Worm (Caenorhabditis elegans) whole organism, young adult: Measurements from ENCODE around the gene W05B10.3.

ENCODE experiments used
- C06A6.2 ChIP-seq: fragments of 200-800 bp; sonication (Bioruptor generic); conservative IDR thresholded peaks from 2 replicates; pipeline ENCODE4 v1.3.6; 2022; ENCODE audit warnings: missing genetic modification characterization, missing compliant biosample characterization
- F23B12.7 ChIP-seq: sonication (generic microtip); optimal IDR thresholded peaks from 2 replicates; lab custom pipeline; 2017; ENCODE audit warnings: missing genetic modification characterization, mild to moderate bottlenecking, missing compliant biosample characterization, antibody characterized with exemption, moderate library complexity; ENCODE audit not compliant: insufficient read depth
- F33H1.4 ChIP-seq: fragments of 200-800 bp; sonication (Bioruptor generic); IDR thresholded peaks from 2 replicates; pipeline ENCODE4 v1.3.6; 2022; ENCODE audit warnings: missing genetic modification reagents, missing genetic modification characterization, missing compliant biosample characterization
- F49E8.2 ChIP-seq: sonication (generic microtip); optimal IDR thresholded peaks from 3 replicates; lab custom pipeline; 2017; ENCODE audit warnings: missing genetic modification characterization, mild to moderate bottlenecking, missing compliant biosample characterization, antibody characterized with exemption, moderate library complexity; ENCODE audit not compliant: insufficient read depth
- F57C9.4 ChIP-seq: sonication (generic microtip); optimal IDR thresholded peaks from 2 replicates; lab custom pipeline; 2017; ENCODE audit warnings: mild to moderate bottlenecking, missing genetic modification characterization, missing compliant biosample characterization
- K12H6.12 ChIP-seq: fragments of 200-800 bp; sonication (Bioruptor generic); optimal IDR thresholded peaks from 2 replicates; lab custom pipeline; 2018; ENCODE audit warnings: mild to moderate bottlenecking, missing genetic modification characterization, missing compliant biosample characterization
- T26A5.8 ChIP-seq: sonication (generic microtip); optimal IDR thresholded peaks from 2 replicates; lab custom pipeline; 2016; ENCODE audit warnings: missing genetic modification characterization, missing compliant biosample characterization
- Y53F4B.3 ChIP-seq: fragments of 200-800 bp; sonication (Bioruptor generic); IDR thresholded peaks from 2 replicates; pipeline ENCODE4 v1.3.6; 2022; ENCODE audit warnings: missing genetic modification reagents, missing genetic modification characterization, missing compliant biosample characterization
- Y53G8AR.9 ChIP-seq: fragments of 200-800 bp; sonication (Bioruptor generic); conservative IDR thresholded peaks from 2 replicates; pipeline ENCODE4 v1.3.6; 2022; ENCODE audit warnings: missing genetic modification reagents, missing genetic modification characterization, missing compliant biosample characterization
- Y67H2A.10 ChIP-seq: fragments of 200-800 bp; sonication (Bioruptor generic); conservative IDR thresholded peaks from 2 replicates; pipeline ENCODE4 v1.3.6; 2022; ENCODE audit warnings: missing genetic modification reagents, missing genetic modification characterization, missing compliant biosample characterization
- Y79H2A.3 ChIP-seq: fragments of 200-800 bp; sonication (Bioruptor generic); conservative IDR thresholded peaks from 2 replicates; pipeline ENCODE4 v1.3.6; 2022; ENCODE audit warnings: missing genetic modification reagents, missing genetic modification characterization, missing compliant biosample characterization
- ZK185.1 ChIP-seq: sonication (generic microtip); optimal IDR thresholded peaks from 2 replicates; lab custom pipeline; 2016; ENCODE audit warnings: mild to moderate bottlenecking, missing genetic modification characterization, missing compliant biosample characterization; ENCODE audit not compliant: poor library complexity, severe bottlenecking
- athp-1 ChIP-seq: sonication (generic microtip); optimal IDR thresholded peaks from 2 replicates; lab custom pipeline; 2017; ENCODE audit warnings: mild to moderate bottlenecking, missing genetic modification characterization, missing compliant biosample characterization
- bed-2 ChIP-seq: fragments of 200-800 bp; sonication (Bioruptor generic); IDR thresholded peaks from 2 replicates; pipeline ENCODE4 v1.3.6; 2022; ENCODE audit warnings: missing genetic modification reagents, missing genetic modification characterization, missing compliant biosample characterization
- ceh-27 ChIP-seq: fragments of 200-800 bp; sonication (Bioruptor generic); optimal IDR thresholded peaks from 2 replicates; lab custom pipeline; 2018; ENCODE audit warnings: mild to moderate bottlenecking, missing genetic modification characterization, moderate library complexity, missing compliant biosample characterization
- ceh-40 ChIP-seq: fragments of 200-800 bp; sonication (Bioruptor generic); IDR thresholded peaks from 2 replicates; pipeline ENCODE4 v1.3.6; 2022; ENCODE audit warnings: missing genetic modification characterization, missing compliant biosample characterization
- die-1 ChIP-seq: sonication (generic microtip); optimal IDR thresholded peaks from 2 replicates; lab custom pipeline; 2016; ENCODE audit warnings: missing genotype, mild to moderate bottlenecking, missing genetic modification characterization, missing compliant biosample characterization
- dpff-1 ChIP-seq: sonication (generic microtip); optimal IDR thresholded peaks from 2 replicates; lab custom pipeline; 2017; ENCODE audit warnings: mild to moderate bottlenecking, missing genetic modification characterization, missing compliant biosample characterization
- egl-44 ChIP-seq: fragments of 200-800 bp; sonication (Bioruptor generic); IDR thresholded peaks from 2 replicates; pipeline ENCODE4 v1.3.6; 2022; ENCODE audit warnings: missing genetic modification reagents, missing genetic modification characterization, missing compliant biosample characterization
- ekl-4 ChIP-seq: fragments of 200-800 bp; sonication (Bioruptor generic); IDR thresholded peaks from 2 replicates; pipeline ENCODE4 v1.3.6; 2022; ENCODE audit warnings: missing genetic modification reagents, missing genetic modification characterization, missing compliant biosample characterization
- hlh-12 ChIP-seq: sonication (generic microtip); optimal IDR thresholded peaks from 2 replicates; lab custom pipeline; 2016; ENCODE audit warnings: missing genetic modification characterization, missing compliant biosample characterization
- hmg-20 ChIP-seq: fragments of 200-800 bp; sonication (Bioruptor generic); IDR thresholded peaks from 2 replicates; pipeline ENCODE4 v1.3.6; 2022; ENCODE audit warnings: missing genetic modification reagents, missing genetic modification characterization, missing compliant biosample characterization
- lag-1 ChIP-seq: fragments of 200-800 bp; sonication (Bioruptor generic); IDR thresholded peaks from 2 replicates; pipeline ENCODE4 v1.3.6; 2022; ENCODE audit warnings: missing genetic modification reagents, missing genetic modification characterization, missing compliant biosample characterization
- lin-26 ChIP-seq: fragments of 200-800 bp; sonication (Bioruptor generic); IDR thresholded peaks from 2 replicates; pipeline ENCODE4 v1.3.6; 2022; ENCODE audit warnings: missing genetic modification reagents, missing genetic modification characterization, missing compliant biosample characterization
- lin-40 ChIP-seq: sonication (generic microtip); optimal IDR thresholded peaks from 2 replicates; lab custom pipeline; 2016; ENCODE audit warnings: missing genetic modification characterization, mild to moderate bottlenecking, missing compliant biosample characterization, missing genotype, missing genetic modification reagents
- madf-3 ChIP-seq: fragments of 200-800 bp; sonication (Bioruptor generic); IDR thresholded peaks from 2 replicates; pipeline ENCODE4 v1.3.6; 2022; ENCODE audit warnings: missing genetic modification reagents, missing genetic modification characterization, missing compliant biosample characterization
- mcd-1 ChIP-seq: fragments of 200-800 bp; sonication (Bioruptor generic); IDR thresholded peaks from 2 replicates; pipeline ENCODE4 v1.3.6; 2022; ENCODE audit warnings: missing genetic modification reagents, missing genetic modification characterization, missing compliant biosample characterization
- mxl-1 ChIP-seq: sonication (generic microtip); optimal IDR thresholded peaks from 2 replicates; lab custom pipeline; 2016; ENCODE audit warnings: missing genetic modification characterization, missing compliant biosample characterization
- nfyb-1 ChIP-seq: fragments of 200-800 bp; sonication (Bioruptor generic); IDR thresholded peaks from 2 replicates; pipeline ENCODE4 v1.3.6; 2022; ENCODE audit warnings: missing genetic modification reagents, missing genetic modification characterization, missing compliant biosample characterization
- nhr-179 ChIP-seq: sonication (generic microtip); optimal IDR thresholded peaks from 2 replicates; lab custom pipeline; 2016; ENCODE audit warnings: mild to moderate bottlenecking, missing genetic modification characterization, missing compliant biosample characterization
- nhr-80 ChIP-seq: sonication (generic microtip); optimal IDR thresholded peaks from 2 replicates; lab custom pipeline; 2016; ENCODE audit warnings: missing genetic modification characterization, missing compliant biosample characterization
- nhr-90 ChIP-seq: sonication (generic microtip); optimal IDR thresholded peaks from 2 replicates; lab custom pipeline; 2016; ENCODE audit warnings: missing genotype, mild to moderate bottlenecking, missing genetic modification characterization, missing compliant biosample characterization
- repo-1 ChIP-seq: sonication (generic microtip); optimal IDR thresholded peaks from 2 replicates; lab custom pipeline; 2017; ENCODE audit warnings: mild to moderate bottlenecking, missing genetic modification characterization, missing compliant biosample characterization
- rpc-1 ChIP-seq, 2 experiments: fragments of 150-350 bp in 1 of 2; sonication (generic microtip) in 1 of 2; optimal IDR thresholded peaks; 2 replicates each; lab custom pipeline; 2014 to 2018; ENCODE audit warnings: missing biosample characterization in 1 of 2, missing genetic modification characterization in 1 of 2, missing genetic modification reagents in 1 of 2, missing genotype in 1 of 2
- sdz-38 ChIP-seq: sonication (generic microtip); optimal IDR thresholded peaks from 2 replicates; lab custom pipeline; 2016; ENCODE audit warnings: missing genotype, missing genetic modification characterization, missing compliant biosample characterization
- sea-2 ChIP-seq: fragments of 200-800 bp; sonication (Bioruptor generic); IDR thresholded peaks from 2 replicates; pipeline ENCODE4 v1.3.6; 2022; ENCODE audit warnings: missing genetic modification characterization, missing compliant biosample characterization
- snpc-1.1 ChIP-seq: sonication (generic microtip); optimal IDR thresholded peaks from 2 replicates; lab custom pipeline; 2017; ENCODE audit warnings: missing genetic modification characterization, mild to moderate bottlenecking, missing compliant biosample characterization, antibody characterized with exemption, moderate library complexity, missing genotype, missing genetic modification reagents; ENCODE audit not compliant: insufficient read depth
- snpc-1.3 ChIP-seq: sonication (generic microtip); optimal IDR thresholded peaks from 2 replicates; lab custom pipeline; 2017; ENCODE audit warnings: missing genetic modification characterization, mild to moderate bottlenecking, missing compliant biosample characterization, antibody characterized with exemption, moderate library complexity, missing genotype, missing genetic modification reagents; ENCODE audit not compliant: insufficient read depth
- snpc-4 ChIP-seq, 5 experiments: fragments of 150-350 bp in 1 of 5; sonication (generic microtip) in 4 of 5; optimal IDR thresholded peaks; 2 replicates each; lab custom pipeline; 2014 to 2018; ENCODE audit warnings: missing genetic modification characterization in 5 of 5, missing biosample characterization in 3 of 5, antibody characterized with exemption in 2 of 5, mild to moderate bottlenecking in 2 of 5, missing compliant biosample characterization in 2 of 5, missing genotype in 2 of 5, moderate library complexity in 2 of 5, missing genetic modification reagents in 1 of 5
- sptf-2 ChIP-seq: fragments of 200-800 bp; sonication (Bioruptor generic); optimal IDR thresholded peaks from 2 replicates; lab custom pipeline; 2018; ENCODE audit warnings: mild to moderate bottlenecking, missing genetic modification characterization, missing compliant biosample characterization
- tbp1 ChIP-seq: fragments of 200-800 bp; sonication (Bioruptor generic); optimal IDR thresholded peaks from 2 replicates; lab custom pipeline; 2018; ENCODE audit warnings: mild to moderate bottlenecking, missing genetic modification characterization, missing compliant biosample characterization
- tlf-1 ChIP-seq: fragments of 200-800 bp; sonication (Bioruptor generic); optimal IDR thresholded peaks from 2 replicates; lab custom pipeline; 2018; ENCODE audit warnings: mild to moderate bottlenecking, missing genetic modification characterization, missing compliant biosample characterization
- zim-3 ChIP-seq: sonication (generic microtip); optimal IDR thresholded peaks from 2 replicates; lab custom pipeline; 2017; ENCODE audit warnings: mild to moderate bottlenecking, missing genetic modification characterization, moderate library complexity, missing compliant biosample characterization
- ztf-18 ChIP-seq: sonication (generic microtip); optimal IDR thresholded peaks from 2 replicates; lab custom pipeline; 2016; ENCODE audit warnings: missing genotype, mild to moderate bottlenecking, missing genetic modification characterization, missing compliant biosample characterization
- ztf-28 ChIP-seq: fragments of 200-800 bp; sonication (Bioruptor generic); IDR thresholded peaks from 2 replicates; pipeline ENCODE4 v1.3.6; 2022; ENCODE audit warnings: missing genetic modification reagents, missing genetic modification characterization, missing compliant biosample characterization
- ztf-6 ChIP-seq: fragments of 200-800 bp; sonication (Bioruptor generic); IDR thresholded peaks from 2 replicates; pipeline ENCODE4 v1.3.6; 2022; ENCODE audit warnings: missing genetic modification reagents, missing genetic modification characterization, missing compliant biosample characterization

W05B10.3 gene

ce11 chrV:12695155-12695554 lies 33.6 kb upstream of the W05B10.3 start, which contains the start of gene parn-1:
TSS of gene parn-1 (minus strand) at chrV:12695255.
- TF ChIP-seq nfyb-1 (GFP tag; lab: Robert Waterston, UW), result no peak
- TF ChIP-seq hlh-12 (tag; lab: Kevin White, UChicago), result no peak
- TF ChIP-seq ztf-6 (GFP tag; lab: Robert Waterston, UW), result no peak
- no peak for TF ChIP-seq bed-2 (GFP tag; lab: Robert Waterston, UW)
- TF ChIP-seq Y79H2A.3 (GFP tag; lab: Robert Waterston, UW), result no peak
- TF ChIP-seq, all 124 proteins: peak for 0

ce11 chrV:12683205-12683604 lies 21.7 kb upstream of the W05B10.3 start:
- TF ChIP-seq sptf-2 (GFP tag; lab: Kevin White, UChicago) (no peak), lin-26 (GFP tag; lab: Robert Waterston, UW) (no peak; the same call in 1 of the 2 replicates), repo-1 (tag; lab: Kevin White, UChicago) (no peak), Y53F4B.3 (no peak), lag-1 (GFP tag; lab: Robert Waterston, UW) (no peak), ceh-40 (0 out of 2 replicates have a peak, but pooled peaks have one; percentile 32), T26A5.8 (tag; lab: Kevin White, UChicago) (no peak), snpc-1.3 (tag; lab: Kevin White, UChicago) (peak; percentile 40), madf-3 (no peak), ztf-18 (peak; percentile 50), hmg-20 (GFP tag; lab: Robert Waterston, UW) (no peak), tbp1 (GFP tag; lab: Kevin White, UChicago) (peak; percentile 88), mcd-1 (GFP tag; lab: Robert Waterston, UW) (no peak), tlf-1 (GFP tag; lab: Kevin White, UChicago) (no peak), Y79H2A.3 (GFP tag; lab: Robert Waterston, UW) (no peak), ceh-27 (GFP tag; lab: Kevin White, UChicago) (peak; percentile 1), nhr-179 (peak; percentile 21), rpc-1 (optimal IDR thresholded peaks at IDR 0.05; lab: Kevin White, UChicago) (peak; percentile 57), rpc-1 (tag; optimal IDR thresholded peaks at IDR 0.05; lab: Kevin White, UChicago) (peak; percentile 81), F57C9.4 (tag; lab: Kevin White, UChicago) (no peak), bed-2 (GFP tag; lab: Robert Waterston, UW) (no peak), ekl-4 (GFP tag; lab: Robert Waterston, UW) (no peak), egl-44 (GFP tag; lab: Robert Waterston, UW) (no peak), sdz-38 (tag; lab: Kevin White, UChicago) (no peak), die-1 (no peak), lin-40 (no peak), F23B12.7 (tag; lab: Kevin White, UChicago) (peak; percentile 51), F49E8.2 (tag; lab: Kevin White, UChicago) (no peak), snpc-1.1 (no peak), nhr-80 (tag; lab: Kevin White, UChicago) (no peak), snpc-4 (GFP tag; optimal IDR thresholded peaks at IDR 0.05; lab: Kevin White, UChicago) (no peak), snpc-4 (tag; optimal IDR thresholded peaks at IDR 0.05; lab: Kevin White, UChicago) (peak in 1 of 4 experiments; percentile 19), zim-3 (tag; lab: Kevin White, UChicago) (no peak), Y53G8AR.9 (no peak), F33H1.4 (GFP tag; lab: Robert Waterston, UW) (no peak), nhr-90 (no peak), C06A6.2 (GFP tag; lab: Robert Waterston, UW) (no peak), K12H6.12 (tag; lab: Kevin White, UChicago) (no peak), Y67H2A.10 (GFP tag; lab: Robert Waterston, UW) (no peak), sea-2 (GFP tag; lab: Robert Waterston, UW) (no peak), dpff-1 (tag; lab: Kevin White, UChicago) (no peak), ztf-28 (GFP tag; lab: Robert Waterston, UW) (no peak), athp-1 (tag; lab: Kevin White, UChicago) (no peak), mxl-1 (peak; percentile 29), ZK185.1 (peak; percentile 18)
